Worm (Caenorhabditis elegans): ENCODE data around the gene srd-59.

The srd-59 gene

ce11 chrII:7255614-7256162, 50.2 kb downstream of the srd-59 start, which contains the start of gene F32A5.8 (continued):
- no peak for TF ChIP-seq unc-62 (GFP tag; optimal IDR thresholded peaks at IDR 0.05 in 1 of 2)
- no peak for TF ChIP-seq unc-62 (tag; optimal IDR thresholded peaks at IDR 0.05)
- TF ChIP-seq lin-39 (tag; optimal IDR thresholded peaks at IDR 0.05): no peak
- no peak for TF ChIP-seq hif-1 (tag; optimal IDR thresholded peaks at IDR 0.05)
- no peak for TF ChIP-seq saeg-2 (GFP tag; IDR thresholded peaks at IDR 0.05)
- TF ChIP-seq lin-1 (GFP tag; IDR thresholded peaks at IDR 0.05): no peak
- TF ChIP-seq daf-16 (GFP tag; optimal IDR thresholded peaks at IDR 0.05): no peak
- TF ChIP-seq daf-16 (tag; optimal IDR thresholded peaks at IDR 0.05): peak; percentile 88
- no peak for TF ChIP-seq madf-9 (GFP tag; conservative IDR thresholded peaks at IDR 0.05)
- no peak for TF ChIP-seq zfp-3 (GFP tag; conservative IDR thresholded peaks at IDR 0.05)
- no peak for TF ChIP-seq vab-7 (GFP tag; IDR thresholded peaks at IDR 0.05)
- TF ChIP-seq nhr-102 (tag; optimal IDR thresholded peaks at IDR 0.05): peak; percentile 51
- TF ChIP-seq lir-3 (tag; optimal IDR thresholded peaks at IDR 0.05): no peak
- TF ChIP-seq Y105C5A.15 (GFP tag; IDR thresholded peaks at IDR 0.05): no peak
- TF ChIP-seq zip-2 (tag; optimal IDR thresholded peaks at IDR 0.05): no peak
- TF ChIP-seq pha-4 (GFP tag; IDR thresholded peaks at IDR 0.05): no peak
- peak; percentile 81 for TF ChIP-seq pha-4 (tag; optimal IDR thresholded peaks at IDR 0.05)
- no peak for TF ChIP-seq Y75B8A.6 (GFP tag; IDR thresholded peaks at IDR 0.05)
